Worm (Caenorhabditis elegans) whole organism, L4 larva: ENCODE results near the gene K02A6.1.

Experiments
- F44E2.7 ChIP-seq: fragments of 200-800 bp; sonication (Bioruptor generic); IDR thresholded peaks from 2 replicates; pipeline ENCODE4 v2.1.2; 2022; ENCODE audit warnings: missing genetic modification characterization, missing compliant biosample characterization
- Y105C5A.15 ChIP-seq: fragments of 200-800 bp; sonication (Bioruptor generic); IDR thresholded peaks from 2 replicates; pipeline ENCODE4 v1.3.6; 2022; ENCODE audit warnings: missing genetic modification characterization, missing compliant biosample characterization
- ama-1 ChIP-seq: fragments of 150-350 bp; optimal IDR thresholded peaks from 2 replicates; lab custom pipeline; 2014; ENCODE audit warnings: inconsistent platforms, mixed read lengths
- arid-1 ChIP-seq: fragments of 200-800 bp; sonication (Bioruptor generic); conservative IDR thresholded peaks from 2 replicates; pipeline ENCODE4 v1.3.6; 2022; ENCODE audit warnings: missing genetic modification reagents, missing genetic modification characterization, missing compliant biosample characterization
- daf-16 ChIP-seq, 3 experiments: sonication (generic microtip); optimal IDR thresholded peaks; 2 replicates each; lab custom pipeline; 2016 to 2017; ENCODE audit warnings: missing genetic modification characterization in 3 of 3, missing genetic modification reagents in 3 of 3, mild to moderate bottlenecking in 2 of 3, missing compliant biosample characterization in 2 of 3, missing biosample characterization in 1 of 3, moderate library complexity in 1 of 3
- daf-19 ChIP-seq: fragments of 200-800 bp; sonication (Bioruptor generic); conservative IDR thresholded peaks from 2 replicates; pipeline ENCODE4 v1.3.6; 2022; ENCODE audit warnings: missing genetic modification characterization, missing compliant biosample characterization
- egl-27 ChIP-seq: sonication (generic microtip); optimal IDR thresholded peaks from 3 replicates; lab custom pipeline; 2017; ENCODE audit warnings: missing biosample characterization, missing genetic modification reagents, missing genetic modification characterization
- fkh-10 ChIP-seq: fragments of 150-350 bp; optimal IDR thresholded peaks from 2 replicates; lab custom pipeline; 2014; ENCODE audit warnings: missing biosample characterization, missing genetic modification reagents, missing genetic modification characterization
- fos-1 ChIP-seq: fragments of 150-350 bp; optimal IDR thresholded peaks from 2 replicates; lab custom pipeline; 2014; ENCODE audit warnings: missing biosample characterization, missing genetic modification characterization
- hlh-11 ChIP-seq: fragments of 200-800 bp; sonication (Bioruptor generic); optimal IDR thresholded peaks from 2 replicates; lab custom pipeline; 2018; ENCODE audit warnings: mild to moderate bottlenecking, missing genetic modification characterization, missing compliant biosample characterization
- lin-29 ChIP-seq: fragments of 200-800 bp; sonication (Bioruptor generic); IDR thresholded peaks from 2 replicates; pipeline ENCODE4 v1.3.6; 2022; ENCODE audit warnings: missing genetic modification reagents, missing genetic modification characterization, missing compliant biosample characterization
- lir-3 ChIP-seq: sonication (generic microtip); optimal IDR thresholded peaks from 2 replicates; lab custom pipeline; 2016; ENCODE audit warnings: mild to moderate bottlenecking, missing genetic modification characterization, missing compliant biosample characterization
- madf-5 ChIP-seq, 2 experiments: fragments of 200-800 bp; sonication (Bioruptor generic); IDR thresholded peaks; 2 replicates each; pipeline ENCODE4 v1.3.6; 2022; ENCODE audit warnings: missing compliant biosample characterization in 2 of 2, missing genetic modification characterization in 2 of 2
- nhr-102 ChIP-seq: sonication (generic microtip); optimal IDR thresholded peaks from 2 replicates; lab custom pipeline; 2016; ENCODE audit warnings: mild to moderate bottlenecking, missing genetic modification characterization, moderate library complexity, missing compliant biosample characterization
- nhr-237 ChIP-seq: sonication (generic microtip); optimal IDR thresholded peaks from 2 replicates; lab custom pipeline; 2017; ENCODE audit warnings: missing biosample characterization, missing genetic modification characterization
- php-3 ChIP-seq: fragments of 200-800 bp; sonication (Bioruptor generic); IDR thresholded peaks from 2 replicates; pipeline ENCODE4 v1.3.6; 2022; ENCODE audit warnings: missing genetic modification reagents, missing genetic modification characterization, missing compliant biosample characterization
- pqm-1 ChIP-seq: sonication (generic microtip); optimal IDR thresholded peaks from 2 replicates; lab custom pipeline; 2017; ENCODE audit warnings: missing biosample characterization, missing genetic modification characterization
- skn-1 ChIP-seq: fragments of 150-350 bp; optimal IDR thresholded peaks from 2 replicates; lab custom pipeline; 2014; ENCODE audit warnings: missing biosample characterization, missing genetic modification characterization
- snpc-1.2 ChIP-seq: fragments of 200-800 bp; sonication (Bioruptor generic); IDR thresholded peaks from 2 replicates; pipeline ENCODE4 v1.3.6; 2022; ENCODE audit warnings: missing genetic modification reagents, missing genetic modification characterization, missing compliant biosample characterization
- spr-1 ChIP-seq: sonication (generic microtip); optimal IDR thresholded peaks from 2 replicates; lab custom pipeline; 2016; ENCODE audit warnings: mild to moderate bottlenecking, missing genetic modification characterization, missing compliant biosample characterization

K02A6.1 gene

DNA sequence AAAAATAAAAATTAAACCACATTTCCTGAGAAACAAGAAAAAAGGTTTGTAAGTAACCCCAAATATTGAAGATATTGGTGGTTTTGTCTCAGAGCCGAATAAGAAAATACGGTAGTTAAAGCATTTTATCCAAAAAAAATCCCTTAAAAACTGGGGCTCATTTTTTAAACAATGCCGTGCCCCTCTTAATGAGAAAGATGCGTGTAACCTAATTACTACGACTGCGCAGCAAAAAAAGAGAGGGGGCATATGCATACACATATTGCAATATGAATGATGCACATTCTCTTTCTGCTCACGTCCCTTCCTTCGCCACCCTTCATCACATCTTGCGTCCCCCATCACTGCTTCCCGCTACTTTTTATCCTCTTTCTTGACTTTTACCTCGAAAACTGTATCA, 48.6 kb downstream of the K02A6.1 start:
- no peak for TF ChIP-seq fkh-10 (GFP tag; lab: Kevin White, UChicago)
- TF ChIP-seq nhr-237 (tag; lab: Kevin White, UChicago): no peak
- no peak for TF ChIP-seq lir-3
- TF ChIP-seq F44E2.7 (GFP tag; lab: Robert Waterston, UW): no peak
- TF ChIP-seq skn-1 (tag; lab: Kevin White, UChicago): no peak
- TF ChIP-seq daf-19 (GFP tag; lab: Robert Waterston, UW): no peak
- no peak for TF ChIP-seq lin-29 (GFP tag; lab: Robert Waterston, UW)
- TF ChIP-seq spr-1 (tag; lab: Kevin White, UChicago): no peak
- TF ChIP-seq arid-1 (GFP tag; lab: Robert Waterston, UW): no peak
- TF ChIP-seq php-3 (GFP tag; lab: Robert Waterston, UW): no peak
- TF ChIP-seq hlh-11 (tag; lab: Kevin White, UChicago): no peak
- no peak for TF ChIP-seq ama-1 (lab: Kevin White, UChicago)
- TF ChIP-seq Y105C5A.15: no peak
- no peak for TF ChIP-seq snpc-1.2 (GFP tag; lab: Robert Waterston, UW)
- TF ChIP-seq nhr-102 (tag; lab: Kevin White, UChicago): no peak
- no peak for TF ChIP-seq madf-5 (GFP tag; IDR thresholded peaks at IDR 0.05; lab: Robert Waterston, UW)
- no peak for TF ChIP-seq pqm-1 (tag; lab: Kevin White, UChicago)
- no peak for TF ChIP-seq fos-1 (tag; lab: Kevin White, UChicago)
- TF ChIP-seq daf-16 (GFP tag; optimal IDR thresholded peaks at IDR 0.05; lab: Kevin White, UChicago): no peak
- TF ChIP-seq daf-16 (tag; optimal IDR thresholded peaks at IDR 0.05; lab: Kevin White, UChicago): no peak
- no peak for TF ChIP-seq egl-27
